Fruit fly (Drosophila melanogaster): ENCODE measurements around the gene Rbp6.

Rbp6 gene

dm6 chr3L:17242078-17242613 lies 4.1 kb upstream of the Rbp6 start, which contains the start of gene Afg3l2 (continued):
- TF ChIP-seq Hr38 (GFP tag; optimal IDR thresholded peaks at IDR 0.05) (no peak), CG32006 (GFP tag; optimal IDR thresholded peaks at IDR 0.05) (peak; percentile 52), topi (GFP tag; optimal IDR thresholded peaks at IDR 0.05) (peak; percentile 56), Eip93F (GFP tag; optimal IDR thresholded peaks at IDR 0.05) (no peak), acj6 (GFP tag; optimal IDR thresholded peaks at IDR 0.05) (peak; percentile 45), esn (GFP tag; optimal IDR thresholded peaks at IDR 0.05) (no peak), CG3919 (GFP tag; optimal IDR thresholded peaks at IDR 0.05) (peak; percentile 78), eg (GFP tag; IDR thresholded peaks at IDR 0.05) (peak; percentile 71)

dm6 chr3L:17237003-17237402 lies 1.0 kb downstream of the Rbp6 start:
- TF ChIP-seq Hr4 (GFP tag; optimal IDR thresholded peaks at IDR 0.05): no peak
- TF ChIP-seq CG6854 (GFP tag; optimal IDR thresholded peaks at IDR 0.05): no peak
- TF ChIP-seq svp (GFP tag): peak; percentile 7
- TF ChIP-seq Ets96B (tag; optimal IDR thresholded peaks at IDR 0.05): no peak
- no peak for TF ChIP-seq CG10631 (GFP tag; optimal IDR thresholded peaks at IDR 0.05)

DNA sequence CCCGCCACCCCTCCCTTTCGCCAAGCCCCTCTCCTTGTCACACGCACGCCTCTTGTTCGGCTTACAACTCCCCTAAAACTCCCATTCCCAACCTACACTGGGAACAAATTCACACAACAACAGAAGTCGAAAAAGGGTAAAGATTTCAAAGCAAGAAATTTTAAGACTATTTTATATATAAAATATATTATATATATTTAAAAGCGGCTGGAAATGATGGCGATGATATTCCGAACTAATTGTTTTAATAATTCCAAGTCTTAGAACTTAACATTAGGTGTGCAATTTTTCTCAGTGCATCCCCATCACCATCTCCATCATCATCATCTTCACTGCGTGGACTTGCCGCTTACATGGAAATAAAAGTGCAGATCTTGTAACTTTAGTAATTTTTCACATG lies 11.7 kb downstream of the Rbp6 start:
- no peak for TF ChIP-seq CG8319 (GFP tag; optimal IDR thresholded peaks at IDR 0.05)
- TF ChIP-seq pdm3 (GFP tag; optimal IDR thresholded peaks at IDR 0.05): no peak
- peak; percentile 24 for TF ChIP-seq CG10631 (GFP tag; optimal IDR thresholded peaks at IDR 0.05)
- TF ChIP-seq svp (GFP tag): peak; percentile 24
- no peak for TF ChIP-seq CG15336 (GFP tag; IDR thresholded peaks at IDR 0.05)
- TF ChIP-seq Sox102F (GFP tag; optimal IDR thresholded peaks at IDR 0.05): no peak
- no peak for TF ChIP-seq CG11762 (GFP tag; optimal IDR thresholded peaks at IDR 0.05; ENCODE audit: insufficient read depth)
- no peak for TF ChIP-seq Eip78C (GFP tag)
- no peak for TF ChIP-seq Blimp-1 (GFP tag; optimal IDR thresholded peaks at IDR 0.05)
- TF ChIP-seq OdsH (GFP tag; optimal IDR thresholded peaks at IDR 0.05): no peak
- peak; percentile 38 for TF ChIP-seq CG10669 (GFP tag; optimal IDR thresholded peaks at IDR 0.05)
- no peak for TF ChIP-seq CG6808 (GFP tag; optimal IDR thresholded peaks at IDR 0.05)
- TF ChIP-seq CG32006 (GFP tag; optimal IDR thresholded peaks at IDR 0.05): peak; percentile 11
- TF ChIP-seq net (GFP tag; optimal IDR thresholded peaks at IDR 0.05): no peak
- no peak for TF ChIP-seq Gug (GFP tag; IDR thresholded peaks at IDR 0.05)
- no peak for TF ChIP-seq dac (GFP tag; optimal IDR thresholded peaks at IDR 0.05)
- peak; percentile 2 for TF ChIP-seq CG4318 (GFP tag; optimal IDR thresholded peaks at IDR 0.05)
- TF ChIP-seq cyc (GFP tag; optimal IDR thresholded peaks at IDR 0.05): no peak
- TF ChIP-seq fkh (GFP tag; optimal IDR thresholded peaks at IDR 0.05): no peak
- TF ChIP-seq CG6854 (GFP tag; optimal IDR thresholded peaks at IDR 0.05): no peak
- 0 out of 3 replicates have a peak, but pooled peaks have one; percentile 32 for TF ChIP-seq CG6163 (GFP tag; IDR thresholded peaks at IDR 0.05)
- TF ChIP-seq Eip75B (GFP tag; optimal IDR thresholded peaks at IDR 0.05): no peak
- TF ChIP-seq CG6792 (GFP tag; optimal IDR thresholded peaks at IDR 0.05): no peak
- no peak for TF ChIP-seq Hr39 (GFP tag; optimal IDR thresholded peaks at IDR 0.05)
- TF ChIP-seq acj6 (GFP tag; optimal IDR thresholded peaks at IDR 0.05): no peak
- no peak for TF ChIP-seq achi (GFP tag; optimal IDR thresholded peaks at IDR 0.05)
- peak; percentile 17 for TF ChIP-seq CG3032 (tag; optimal IDR thresholded peaks at IDR 0.05)
- 0 out of 3 replicates have a peak, but pooled peaks have one; percentile 44 for TF ChIP-seq eg (GFP tag; IDR thresholded peaks at IDR 0.05)
- TF ChIP-seq CG3919 (GFP tag; optimal IDR thresholded peaks at IDR 0.05): peak; percentile 10
- no peak for TF ChIP-seq spab (GFP tag; optimal IDR thresholded peaks at IDR 0.05)
- no peak for TF ChIP-seq Smox (GFP tag; optimal IDR thresholded peaks at IDR 0.05)
- no peak for TF ChIP-seq Hr4 (GFP tag; optimal IDR thresholded peaks at IDR 0.05)
- no peak for TF ChIP-seq Ets21C (GFP tag; optimal IDR thresholded peaks at IDR 0.05)
- TF ChIP-seq Eip93F (GFP tag; optimal IDR thresholded peaks at IDR 0.05): no peak
- no peak for TF ChIP-seq CG11902 (GFP tag; optimal IDR thresholded peaks at IDR 0.05)
- no peak for TF ChIP-seq lz (GFP tag; optimal IDR thresholded peaks at IDR 0.05)
- no peak for TF ChIP-seq Sox15 (GFP tag; optimal IDR thresholded peaks at IDR 0.05)
- TF ChIP-seq CG11294 (GFP tag; IDR thresholded peaks at IDR 0.05): no peak
- TF ChIP-seq Lpt (GFP tag; optimal IDR thresholded peaks at IDR 0.05): no peak
